Worm (Caenorhabditis elegans) whole organism, L4 larva: Measurements from ENCODE around the gene nhr-277.

Source experiments
- ama-1 ChIP-seq: fragments of 150-350 bp; optimal IDR thresholded peaks from 2 replicates; lab custom pipeline; 2014; ENCODE audit warnings: inconsistent platforms, mixed read lengths
- lin-13 ChIP-seq: fragments of 150-350 bp; optimal IDR thresholded peaks from 2 replicates; lab custom pipeline; 2014; ENCODE audit warnings: missing biosample characterization, missing genetic modification reagents, missing genetic modification characterization
- lir-3 ChIP-seq: sonication (generic microtip); optimal IDR thresholded peaks from 2 replicates; lab custom pipeline; 2016; ENCODE audit warnings: mild to moderate bottlenecking, missing genetic modification characterization, missing compliant biosample characterization
- mep-1 ChIP-seq: fragments of 150-350 bp; sonication (generic microtip); optimal IDR thresholded peaks from 3 replicates; lab custom pipeline; 2014; ENCODE audit warnings: missing biosample characterization, missing genetic modification characterization
- nhr-10 ChIP-seq: fragments of 150-350 bp; optimal IDR thresholded peaks from 2 replicates; lab custom pipeline; 2014; ENCODE audit warnings: missing biosample characterization, missing genetic modification characterization
- nhr-237 ChIP-seq: sonication (generic microtip); optimal IDR thresholded peaks from 2 replicates; lab custom pipeline; 2017; ENCODE audit warnings: missing biosample characterization, missing genetic modification characterization
- nhr-25 ChIP-seq: sonication (generic microtip); optimal IDR thresholded peaks from 2 replicates; lab custom pipeline; 2017; ENCODE audit warnings: missing genetic modification characterization, mild to moderate bottlenecking, missing compliant biosample characterization, antibody characterized with exemption, moderate library complexity, borderline replicate concordance; ENCODE audit not compliant: insufficient read depth
- spr-3 ChIP-seq: fragments of 200-800 bp; sonication (Bioruptor generic); optimal IDR thresholded peaks from 2 replicates; lab custom pipeline; 2018; ENCODE audit warnings: mild to moderate bottlenecking, missing genetic modification characterization, missing compliant biosample characterization

ce11 chrIV:2771692-2772091, 28.9 kb downstream of the nhr-277 start, which contains the start of gene Y54G2A.11:
- TF ChIP-seq lir-3 (tag; lab: Kevin White, UChicago) = no peak
- no peak for TF ChIP-seq ama-1 (lab: Kevin White, UChicago)
- TF ChIP-seq mep-1 (tag; lab: Kevin White, UChicago) = no peak
- no peak for TF ChIP-seq nhr-237
- no peak for TF ChIP-seq nhr-25 (tag; lab: Kevin White, UChicago)
- TF ChIP-seq spr-3 (GFP tag; lab: Kevin White, UChicago) = no peak
- TF ChIP-seq nhr-10 (tag; lab: Kevin White, UChicago) = no peak
- TF ChIP-seq lin-13 (GFP tag; lab: Kevin White, UChicago) = no peak
